Worm (Caenorhabditis elegans): ENCODE data around the gene msp-3.

- TF ChIP-seq ceh-36 (tag; optimal IDR thresholded peaks at IDR 0.05): no peak
- no peak for TF ChIP-seq F13C5.2 (tag; optimal IDR thresholded peaks at IDR 0.05)
- TF ChIP-seq sea-1 (GFP tag; conservative IDR thresholded peaks at IDR 0.05): no peak
- no peak for TF ChIP-seq ama-1 (optimal IDR thresholded peaks at IDR 0.05)
- no peak for TF ChIP-seq tra-4 (tag; optimal IDR thresholded peaks at IDR 0.05)
- TF ChIP-seq tbx-11 (GFP tag; IDR thresholded peaks at IDR 0.05): no peak
- TF ChIP-seq pes-1 (GFP tag; IDR thresholded peaks at IDR 0.05): no peak
Observed at ce11 chrII:4752257-4752728, 33.8 kb downstream of the msp-3 start, which contains the start of gene F41C3.1.

Data from whole organism, early embryonic.